Worm (Caenorhabditis elegans) whole organism, mixed stage, embryonic: ENCODE results near the gene srg-21.

Experiments
- bed-3 ChIP-seq: fragments of 200-800 bp; sonication (Bioruptor generic); optimal IDR thresholded peaks from 3 replicates; lab custom pipeline; 2018; ENCODE audit warnings: mild to moderate bottlenecking, missing genetic modification characterization, moderate library complexity, missing compliant biosample characterization
- mab-5 ChIP-seq: fragments of 150-350 bp; optimal IDR thresholded peaks from 2 replicates; lab custom pipeline; 2014; ENCODE audit warnings: missing biosample characterization, missing genetic modification characterization

DNA sequence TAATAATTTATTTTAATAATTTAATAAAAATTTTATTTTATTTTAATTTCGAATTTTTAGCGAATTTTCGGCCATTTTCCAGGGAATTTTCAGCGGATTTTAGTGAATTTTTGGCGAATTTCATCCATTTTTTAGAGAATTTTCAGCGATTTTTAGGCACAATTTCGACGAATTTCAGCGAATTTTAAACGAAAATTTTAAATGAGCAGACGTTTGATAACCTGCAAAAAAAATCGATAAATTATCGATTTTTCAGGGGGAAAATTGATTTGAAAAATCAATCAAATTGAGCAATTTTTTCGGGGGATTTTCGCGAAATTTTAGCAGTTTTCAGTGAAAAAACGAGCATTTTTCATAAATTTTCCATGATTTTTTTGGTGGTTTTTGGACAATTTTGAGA is 22.5 kb downstream of the srg-21 start:
- TF ChIP-seq bed-3 (no peak), mab-5 (tag; lab: Kevin White, UChicago) (no peak)
